Worm (Caenorhabditis elegans) whole organism, midembryonic: ENCODE measurements around the gene let-92.

Experiments
- T22C8.4 ChIP-seq: fragments of 200-800 bp; sonication (Bioruptor generic); IDR thresholded peaks from 2 replicates; pipeline ENCODE4 v1.3.6; 2022; ENCODE audit warnings: missing genetic modification characterization, missing compliant biosample characterization
- flt-1 ChIP-seq: fragments of 200-800 bp; sonication (Bioruptor generic); IDR thresholded peaks from 2 replicates; pipeline ENCODE4 v1.3.6; 2022; ENCODE audit warnings: missing genetic modification characterization, missing compliant biosample characterization
- klf-2 ChIP-seq: fragments of 200-800 bp; sonication (Bioruptor generic); conservative IDR thresholded peaks from 2 replicates; pipeline ENCODE4 v1.3.6; 2022; ENCODE audit warnings: missing genetic modification reagents, missing genetic modification characterization, missing compliant biosample characterization
- med-1 ChIP-seq: sonication (generic microtip); optimal IDR thresholded peaks from 2 replicates; lab custom pipeline; 2017; ENCODE audit warnings: missing genetic modification characterization, mild to moderate bottlenecking, missing compliant biosample characterization, antibody characterized with exemption, missing genetic modification reagents; ENCODE audit not compliant: insufficient read depth
- ref-1 ChIP-seq: fragments of 200-800 bp; sonication (Bioruptor generic); conservative IDR thresholded peaks from 2 replicates; pipeline ENCODE4 v1.3.6; 2022; ENCODE audit warnings: missing genetic modification reagents, missing genetic modification characterization, missing compliant biosample characterization
- tab-1 ChIP-seq: fragments of 200-800 bp; sonication (Bioruptor generic); IDR thresholded peaks from 2 replicates; pipeline ENCODE4 v1.3.6; 2022; ENCODE audit warnings: missing genetic modification characterization, missing compliant biosample characterization
- ztf-23 ChIP-seq: fragments of 200-800 bp; sonication (Bioruptor generic); IDR thresholded peaks from 2 replicates; pipeline ENCODE4 v1.3.6; 2022; ENCODE audit warnings: missing genetic modification reagents, missing genetic modification characterization, missing compliant biosample characterization
- ztf-29 ChIP-seq: fragments of 200-800 bp; sonication (Bioruptor generic); IDR thresholded peaks from 2 replicates; pipeline ENCODE4 v1.3.6; 2022; ENCODE audit warnings: missing genetic modification reagents, missing genetic modification characterization, missing compliant biosample characterization

DNA sequence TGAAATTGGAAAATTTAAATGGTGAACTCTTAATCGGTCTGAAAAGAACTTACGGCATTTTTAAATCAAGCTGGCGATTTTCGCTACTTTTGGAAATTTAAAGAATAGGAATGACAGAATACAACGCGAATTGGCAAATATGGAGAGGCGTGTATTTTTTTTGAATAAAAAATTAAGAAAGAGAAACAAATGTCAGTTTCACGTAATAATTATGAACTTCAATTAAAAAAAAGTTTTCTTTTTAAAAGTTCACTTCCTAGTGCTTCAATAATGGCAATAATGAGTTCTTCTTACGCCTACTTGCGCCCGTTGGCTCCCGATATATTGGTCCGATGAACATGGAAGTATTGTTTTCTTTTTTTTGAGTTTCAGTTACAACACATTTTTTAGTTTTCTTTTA lies 19.4 kb downstream of the let-92 start, which contains the start of gene pph-2:
- TF ChIP-seq tab-1 (no peak), ref-1 (GFP tag; lab: Robert Waterston, UW) (no peak), med-1 (no peak), flt-1 (GFP tag; lab: Robert Waterston, UW) (no peak), klf-2 (GFP tag; lab: Robert Waterston, UW) (no peak), T22C8.4 (GFP tag; lab: Robert Waterston, UW) (no peak), ztf-29 (GFP tag; lab: Robert Waterston, UW) (no peak), ztf-23 (GFP tag; lab: Robert Waterston, UW) (no peak)
